Worm (Caenorhabditis elegans) whole organism, L4 larva: ENCODE data around the gene msp-10.

ENCODE experiments used
- F10B5.3 ChIP-seq: sonication (generic microtip); optimal IDR thresholded peaks from 2 replicates; lab custom pipeline; 2016; ENCODE audit warnings: mild to moderate bottlenecking, missing genetic modification characterization, missing compliant biosample characterization
- F37D6.2 ChIP-seq: sonication (generic microtip); optimal IDR thresholded peaks from 2 replicates; lab custom pipeline; 2016; ENCODE audit warnings: mild to moderate bottlenecking, missing genetic modification characterization, missing compliant biosample characterization
- F44E2.7 ChIP-seq: fragments of 200-800 bp; sonication (Bioruptor generic); IDR thresholded peaks from 2 replicates; pipeline ENCODE4 v2.1.2; 2022; ENCODE audit warnings: missing genetic modification characterization, missing compliant biosample characterization
- T20F7.1 ChIP-seq: fragments of 200-800 bp; sonication (Bioruptor generic); optimal IDR thresholded peaks from 2 replicates; lab custom pipeline; 2018; ENCODE audit warnings: mild to moderate bottlenecking, missing genetic modification characterization, missing compliant biosample characterization
- Y75B8A.6 ChIP-seq: fragments of 200-800 bp; sonication (Bioruptor generic); IDR thresholded peaks from 2 replicates; pipeline ENCODE4 v1.3.6; 2022; ENCODE audit warnings: missing genetic modification reagents, missing genetic modification characterization, missing compliant biosample characterization
- arid-1 ChIP-seq: fragments of 200-800 bp; sonication (Bioruptor generic); conservative IDR thresholded peaks from 2 replicates; pipeline ENCODE4 v1.3.6; 2022; ENCODE audit warnings: missing genetic modification reagents, missing genetic modification characterization, missing compliant biosample characterization
- attf-4 ChIP-seq: sonication (generic microtip); optimal IDR thresholded peaks from 3 replicates; lab custom pipeline; 2017; ENCODE audit warnings: missing biosample characterization, missing genetic modification characterization
- ceh-62 ChIP-seq: sonication (generic microtip); optimal IDR thresholded peaks from 2 replicates; lab custom pipeline; 2017; ENCODE audit warnings: missing biosample characterization, missing genetic modification characterization
- ces-1 ChIP-seq: fragments of 150-350 bp; sonication (generic microtip); optimal IDR thresholded peaks from 4 replicates; lab custom pipeline; 2014; ENCODE audit warnings: missing biosample characterization, missing genetic modification reagents, missing genetic modification characterization
- ctbp-1 ChIP-seq: fragments of 200-800 bp; sonication (Bioruptor generic); IDR thresholded peaks from 2 replicates; pipeline ENCODE4 v1.3.6; 2022; ENCODE audit warnings: missing genetic modification reagents, missing genetic modification characterization, missing compliant biosample characterization
- daf-8 ChIP-seq: fragments of 200-800 bp; sonication (Bioruptor generic); IDR thresholded peaks from 2 replicates; pipeline ENCODE4 v1.3.6; 2022; ENCODE audit warnings: missing genetic modification characterization, missing compliant biosample characterization
- dmd-8 ChIP-seq: fragments of 200-800 bp; sonication (Bioruptor generic); IDR thresholded peaks from 2 replicates; pipeline ENCODE4 v1.3.6; 2022; ENCODE audit warnings: missing genetic modification characterization, missing compliant biosample characterization
- gei-8 ChIP-seq: fragments of 200-800 bp; sonication (Bioruptor generic); optimal IDR thresholded peaks from 2 replicates; lab custom pipeline; 2018; ENCODE audit warnings: mild to moderate bottlenecking, missing genetic modification characterization, missing compliant biosample characterization
- hmg-1.1 ChIP-seq: fragments of 200-800 bp; sonication (Bioruptor generic); IDR thresholded peaks from 2 replicates; pipeline ENCODE4 v1.3.6; 2022; ENCODE audit warnings: missing genetic modification reagents, missing genetic modification characterization, missing compliant biosample characterization
- lin-38 ChIP-seq: fragments of 200-800 bp; sonication (Bioruptor generic); IDR thresholded peaks from 2 replicates; pipeline ENCODE4 v1.3.6; 2022; ENCODE audit warnings: missing genetic modification reagents, missing genetic modification characterization, missing compliant biosample characterization
- lin-39 ChIP-seq: fragments of 150-350 bp; optimal IDR thresholded peaks from 2 replicates; lab custom pipeline; 2014; ENCODE audit warnings: missing biosample characterization, missing genetic modification reagents, missing genetic modification characterization
- lir-3 ChIP-seq: sonication (generic microtip); optimal IDR thresholded peaks from 2 replicates; lab custom pipeline; 2016; ENCODE audit warnings: mild to moderate bottlenecking, missing genetic modification characterization, missing compliant biosample characterization
- madf-5 ChIP-seq, 2 experiments: fragments of 200-800 bp; sonication (Bioruptor generic); IDR thresholded peaks; 2 replicates each; pipeline ENCODE4 v1.3.6; 2022; ENCODE audit warnings: missing compliant biosample characterization in 2 of 2, missing genetic modification characterization in 2 of 2
- madf-9 ChIP-seq: fragments of 200-800 bp; sonication (Bioruptor generic); conservative IDR thresholded peaks from 2 replicates; pipeline ENCODE4 v1.3.6; 2022; ENCODE audit warnings: missing genetic modification reagents, missing genetic modification characterization, missing compliant biosample characterization
- mes-2 ChIP-seq: sonication (generic microtip); optimal IDR thresholded peaks from 2 replicates; lab custom pipeline; 2016; ENCODE audit warnings: missing genotype, mild to moderate bottlenecking, missing genetic modification characterization, missing compliant biosample characterization; ENCODE audit not compliant: poor library complexity, severe bottlenecking
- mxl-2 ChIP-seq: fragments of 200-800 bp; sonication (Bioruptor generic); conservative IDR thresholded peaks from 2 replicates; pipeline ENCODE4 v1.3.6; 2022; ENCODE audit warnings: missing genetic modification reagents, missing genetic modification characterization, missing compliant biosample characterization
- nhr-10 ChIP-seq: fragments of 150-350 bp; optimal IDR thresholded peaks from 2 replicates; lab custom pipeline; 2014; ENCODE audit warnings: missing biosample characterization, missing genetic modification characterization
- nhr-111 ChIP-seq: fragments of 200-800 bp; sonication (Bioruptor generic); optimal IDR thresholded peaks from 2 replicates; lab custom pipeline; 2018; ENCODE audit warnings: mild to moderate bottlenecking, missing genetic modification characterization, missing compliant biosample characterization
- nhr-25 ChIP-seq: sonication (generic microtip); optimal IDR thresholded peaks from 2 replicates; lab custom pipeline; 2017; ENCODE audit warnings: missing genetic modification characterization, mild to moderate bottlenecking, missing compliant biosample characterization, antibody characterized with exemption, moderate library complexity, borderline replicate concordance; ENCODE audit not compliant: insufficient read depth
- nhr-28 ChIP-seq: fragments of 150-350 bp; optimal IDR thresholded peaks from 2 replicates; lab custom pipeline; 2014; ENCODE audit warnings: missing biosample characterization, missing genetic modification characterization
- nhr-41 ChIP-seq: fragments of 200-800 bp; sonication (Bioruptor generic); IDR thresholded peaks from 2 replicates; pipeline ENCODE4 v1.3.6; 2022; ENCODE audit warnings: missing genetic modification reagents, missing genetic modification characterization, missing compliant biosample characterization
- nhr-42 ChIP-seq: fragments of 200-800 bp; sonication (Bioruptor generic); IDR thresholded peaks from 2 replicates; pipeline ENCODE4 v1.3.6; 2022; ENCODE audit warnings: missing genetic modification characterization, missing compliant biosample characterization
- nhr-6 ChIP-seq: fragments of 150-350 bp; optimal IDR thresholded peaks from 2 replicates; lab custom pipeline; 2014; ENCODE audit warnings: missing biosample characterization, missing genetic modification characterization
- nhr-76 ChIP-seq: fragments of 150-350 bp; optimal IDR thresholded peaks from 2 replicates; lab custom pipeline; 2014; ENCODE audit warnings: missing biosample characterization, missing genetic modification characterization
- nhr-77 ChIP-seq: fragments of 150-350 bp; optimal IDR thresholded peaks from 2 replicates; lab custom pipeline; 2014; ENCODE audit warnings: missing biosample characterization, missing genetic modification characterization
- rbr-2 ChIP-seq: sonication (generic microtip); optimal IDR thresholded peaks from 2 replicates; lab custom pipeline; 2016; ENCODE audit warnings: missing genotype, missing genetic modification characterization, missing compliant biosample characterization
- set-16 ChIP-seq: fragments of 200-800 bp; sonication (Bioruptor generic); IDR thresholded peaks from 2 replicates; pipeline ENCODE4 v1.3.6; 2022; ENCODE audit warnings: missing genetic modification reagents, missing genetic modification characterization, missing compliant biosample characterization
- snpc-4 ChIP-seq: fragments of 150-350 bp; optimal IDR thresholded peaks from 2 replicates; lab custom pipeline; 2014; ENCODE audit warnings: missing biosample characterization, missing genetic modification characterization
- spr-3 ChIP-seq: fragments of 200-800 bp; sonication (Bioruptor generic); optimal IDR thresholded peaks from 2 replicates; lab custom pipeline; 2018; ENCODE audit warnings: mild to moderate bottlenecking, missing genetic modification characterization, missing compliant biosample characterization
- tag-97 ChIP-seq: fragments of 200-800 bp; sonication (Bioruptor generic); IDR thresholded peaks from 2 replicates; pipeline ENCODE4 v1.3.6; 2022; ENCODE audit warnings: missing genetic modification characterization, missing compliant biosample characterization
- unc-130 ChIP-seq: sonication (generic microtip); optimal IDR thresholded peaks from 2 replicates; lab custom pipeline; 2016; ENCODE audit warnings: missing genetic modification reagents, missing genetic modification characterization, missing compliant biosample characterization
- unc-62 ChIP-seq, 3 experiments: fragments of 150-350 bp in 1 of 3; sonication (generic microtip); optimal IDR thresholded peaks in 2 of 3; peaks in 1 of 3; 1 replicate in 1 of 3; 2 replicates in 2 of 3; lab custom pipeline; 2014 to 2017; ENCODE audit warnings: missing biosample characterization in 3 of 3, missing genetic modification characterization in 3 of 3, missing genetic modification reagents in 3 of 3, missing genotype in 1 of 3
- vab-7 ChIP-seq: fragments of 200-800 bp; sonication (Bioruptor generic); IDR thresholded peaks from 2 replicates; pipeline ENCODE4 v1.3.6; 2022; ENCODE audit warnings: missing genetic modification reagents, missing genetic modification characterization, missing compliant biosample characterization
- zfp-2 ChIP-seq: sonication (generic microtip); optimal IDR thresholded peaks from 2 replicates; lab custom pipeline; 2016; ENCODE audit warnings: mild to moderate bottlenecking, missing genetic modification characterization, missing compliant biosample characterization
- zfp-3 ChIP-seq: fragments of 200-800 bp; sonication (Bioruptor generic); conservative IDR thresholded peaks from 2 replicates; pipeline ENCODE4 v1.3.6; 2022; ENCODE audit warnings: missing genetic modification reagents, missing genetic modification characterization, missing compliant biosample characterization
- zip-2 ChIP-seq: fragments of 150-350 bp; optimal IDR thresholded peaks from 2 replicates; lab custom pipeline; 2014; ENCODE audit warnings: missing biosample characterization, missing genetic modification characterization
- ztf-7 ChIP-seq: fragments of 150-350 bp; optimal IDR thresholded peaks from 2 replicates; lab custom pipeline; 2014; ENCODE audit warnings: missing biosample characterization, missing genetic modification characterization

The msp-10 gene

ce11 chrIV:9836317-9836716 lies 1.1 kb upstream of the msp-10 start, which contains the start of gene msp-81:
Gene msp-81, minus strand, starts transcription at chrIV:9836417.
- TF ChIP-seq dmd-8 (no peak), F10B5.3 (tag; lab: Kevin White, UChicago) (no peak), arid-1 (no peak), hmg-1.1 (GFP tag; lab: Robert Waterston, UW) (no peak), nhr-6 (tag; lab: Kevin White, UChicago) (no peak), lin-39 (tag; lab: Kevin White, UChicago) (no peak), attf-4 (tag; lab: Kevin White, UChicago) (no peak), T20F7.1 (GFP tag; lab: Kevin White, UChicago) (no peak), gei-8 (GFP tag; lab: Kevin White, UChicago) (no peak), madf-5 (GFP tag; IDR thresholded peaks at IDR 0.05; lab: Robert Waterston, UW) (no peak), madf-9 (GFP tag; lab: Robert Waterston, UW) (no peak), nhr-25 (tag; lab: Kevin White, UChicago) (no peak), nhr-76 (tag; lab: Kevin White, UChicago) (no peak), nhr-42 (GFP tag; lab: Robert Waterston, UW) (no peak), vab-7 (no peak), lin-38 (GFP tag; lab: Robert Waterston, UW) (no peak), unc-130 (GFP tag; lab: Kevin White, UChicago) (no peak), ztf-7 (tag; lab: Kevin White, UChicago) (no peak), tag-97 (GFP tag; lab: Robert Waterston, UW) (no peak), snpc-4 (tag; lab: Kevin White, UChicago) (no peak)

ce11 chrIV:9840984-9841590 lies 3.6 kb downstream of the msp-10 start, which contains the start of the genes kin-24 and msp-56:
Gene kin-24, minus strand, starts transcription at chrIV:9841084.
Gene msp-56, plus strand, starts transcription at chrIV:9841540.
- TF ChIP-seq nhr-111 (GFP tag; lab: Kevin White, UChicago) (no peak), nhr-10 (tag; lab: Kevin White, UChicago) (no peak), rbr-2 (tag; lab: Kevin White, UChicago) (no peak), dmd-8 (0 out of 2 replicates have a peak, but pooled peaks have one; percentile 35)
- TF ChIP-seq, all 104 proteins: peak for 1

- no peak for TF ChIP-seq Y75B8A.6 (GFP tag; lab: Robert Waterston, UW)
- no peak for TF ChIP-seq zip-2
- no peak for TF ChIP-seq nhr-28 (tag; lab: Kevin White, UChicago)
- TF ChIP-seq zfp-2, result no peak
- TF ChIP-seq zfp-3 (GFP tag; lab: Robert Waterston, UW), result no peak
- no peak for TF ChIP-seq lir-3 (tag; lab: Kevin White, UChicago)
- no peak for TF ChIP-seq spr-3 (GFP tag; lab: Kevin White, UChicago)
- no peak for TF ChIP-seq ctbp-1 (GFP tag; lab: Robert Waterston, UW)
Measured at ce11 chrIV:9842071-9842470, 4.6 kb downstream of the msp-10 start, which contains the start of gene K07F5.17. Gene K07F5.17, plus strand, starts transcription at chrIV:9842371.

ce11 chrIV:9843760-9844159 lies 6.3 kb downstream of the msp-10 start, which contains the start of gene nspd-2:
Gene nspd-2, plus strand, starts transcription at chrIV:9844060.
- TF ChIP-seq ctbp-1 (GFP tag; lab: Robert Waterston, UW) (no peak), unc-62 (GFP tag; optimal IDR thresholded peaks at IDR 0.05 in 1 of 2; lab: Kevin White, UChicago) (peak in 1 of 2 experiments; percentile 71), unc-62 (tag; optimal IDR thresholded peaks at IDR 0.05; lab: Kevin White, UChicago) (no peak)

ce11 chrIV:9846574-9846973 lies 9.1 kb downstream of the msp-10 start, which contains the start of gene K07F5.6:
Gene K07F5.6, minus strand, starts transcription at chrIV:9846674.
- TF ChIP-seq nhr-77, result no peak
- no peak for TF ChIP-seq F37D6.2 (tag; lab: Kevin White, UChicago)
- TF ChIP-seq lir-3 (tag; lab: Kevin White, UChicago), result no peak
- TF ChIP-seq madf-5 (GFP tag; IDR thresholded peaks at IDR 0.05; lab: Robert Waterston, UW), result no peak
- TF ChIP-seq mxl-2, result no peak
- no peak for TF ChIP-seq ces-1 (GFP tag; lab: Kevin White, UChicago)
- no peak for TF ChIP-seq snpc-4 (tag; lab: Kevin White, UChicago)
- TF ChIP-seq F44E2.7 (GFP tag; lab: Robert Waterston, UW), result no peak
- no peak for TF ChIP-seq set-16 (GFP tag; lab: Robert Waterston, UW)
- TF ChIP-seq dmd-8, result no peak
- TF ChIP-seq mes-2 (tag; lab: Kevin White, UChicago), result no peak
- no peak for TF ChIP-seq unc-62 (GFP tag; optimal IDR thresholded peaks at IDR 0.05 in 1 of 2; lab: Kevin White, UChicago)
- TF ChIP-seq unc-62 (tag; optimal IDR thresholded peaks at IDR 0.05; lab: Kevin White, UChicago), result no peak
- TF ChIP-seq nhr-41, result no peak
- TF ChIP-seq F10B5.3 (tag; lab: Kevin White, UChicago), result no peak
- no peak for TF ChIP-seq nhr-76 (tag; lab: Kevin White, UChicago)
- no peak for TF ChIP-seq ceh-62
- TF ChIP-seq madf-9 (GFP tag; lab: Robert Waterston, UW), result no peak
- TF ChIP-seq daf-8 (GFP tag; lab: Robert Waterston, UW), result no peak
